Fruit fly (Drosophila melanogaster) whole organism, adult: Measurements from ENCODE around the gene Cep135.

Experiments
- CG11617 ChIP-seq: fragments of 200-800 bp; sonication (Bioruptor generic); optimal IDR thresholded peaks from 2 replicates; lab custom pipeline; 2017; ENCODE audit warnings: mild to moderate bottlenecking, missing biosample characterization, missing genetic modification reagents, missing genetic modification characterization
- CG12768 ChIP-seq: fragments of 200-800 bp; sonication (Bioruptor generic); optimal IDR thresholded peaks from 2 replicates; lab custom pipeline; 2017; ENCODE audit warnings: missing biosample characterization, missing genetic modification characterization, mild to moderate bottlenecking, moderate library complexity, missing genetic modification reagents
- CG14711 ChIP-seq: fragments of 200-800 bp; sonication (Bioruptor generic); optimal IDR thresholded peaks from 2 replicates; lab custom pipeline; 2018; ENCODE audit warnings: missing biosample characterization, mild to moderate bottlenecking, missing genetic modification characterization, moderate library complexity
- CG1620 ChIP-seq: fragments of 200-800 bp; sonication (Bioruptor generic); optimal IDR thresholded peaks from 2 replicates; lab custom pipeline; 2016; ENCODE audit warnings: missing biosample characterization, missing genetic modification characterization
- CG33017 ChIP-seq: fragments of 200-800 bp; sonication (Bioruptor generic); optimal IDR thresholded peaks from 2 replicates; lab custom pipeline; 2018; ENCODE audit warnings: missing biosample characterization, mild to moderate bottlenecking, missing genetic modification characterization, moderate library complexity
- CG5204 ChIP-seq: fragments of 200-800 bp; sonication (Bioruptor generic); optimal IDR thresholded peaks from 2 replicates; lab custom pipeline; 2016; ENCODE audit warnings: missing biosample characterization, missing genetic modification characterization
- CG7045 ChIP-seq: fragments of 200-800 bp; sonication (Bioruptor generic); optimal IDR thresholded peaks from 2 replicates; lab custom pipeline; 2017; ENCODE audit warnings: missing biosample characterization, mild to moderate bottlenecking, missing genetic modification characterization
- CG7101 ChIP-seq: fragments of 200-800 bp; sonication (Bioruptor generic); optimal IDR thresholded peaks from 2 replicates; lab custom pipeline; 2018; ENCODE audit warnings: missing biosample characterization, mild to moderate bottlenecking, missing genetic modification characterization, moderate library complexity
- Clk ChIP-seq: fragments of 200-800 bp; sonication (Bioruptor generic); optimal IDR thresholded peaks from 2 replicates; lab custom pipeline; 2017; ENCODE audit warnings: missing biosample characterization, missing genetic modification characterization
- Crg-1 ChIP-seq: fragments of 200-800 bp; sonication (Bioruptor generic); optimal IDR thresholded peaks from 2 replicates; lab custom pipeline; 2016; ENCODE audit warnings: missing biosample characterization, missing genetic modification characterization
- Hr96 ChIP-seq: fragments of 200-800 bp; sonication (Bioruptor generic); optimal IDR thresholded peaks from 2 replicates; lab custom pipeline; 2016; ENCODE audit warnings: missing biosample characterization, missing genetic modification characterization
- Mnt ChIP-seq: fragments of 200-800 bp; sonication (Bioruptor generic); optimal IDR thresholded peaks from 2 replicates; lab custom pipeline; 2016; ENCODE audit warnings: missing biosample characterization, mild to moderate bottlenecking, missing genetic modification characterization
- bab1 ChIP-seq: fragments of 200-800 bp; sonication (Bioruptor generic); optimal IDR thresholded peaks from 3 replicates; lab custom pipeline; 2019; ENCODE audit warnings: missing biosample characterization, mild to moderate bottlenecking, missing genetic modification characterization, moderate library complexity
- cic ChIP-seq: fragments of 200-800 bp; sonication (Bioruptor generic); optimal IDR thresholded peaks from 2 replicates; lab custom pipeline; 2017; ENCODE audit warnings: missing biosample characterization, mild to moderate bottlenecking, missing genetic modification characterization, moderate library complexity
- kay ChIP-seq: fragments of 200-800 bp; sonication (Bioruptor generic); peaks from one replicate; lab custom pipeline; 2016; ENCODE audit warnings: missing biosample characterization, missing genetic modification characterization, borderline replicate concordance
- ovo ChIP-seq: fragments of 200-800 bp; sonication (Bioruptor generic); optimal IDR thresholded peaks from 2 replicates; lab custom pipeline; 2016; ENCODE audit warnings: missing biosample characterization, missing genetic modification characterization
- pad ChIP-seq: fragments of 200-800 bp; sonication (Bioruptor generic); optimal IDR thresholded peaks from 3 replicates; lab custom pipeline; 2017; ENCODE audit warnings: missing biosample characterization, missing genetic modification characterization, mild to moderate bottlenecking, moderate library complexity, missing genetic modification reagents
- tj ChIP-seq: fragments of 200-800 bp; sonication (Bioruptor generic); optimal IDR thresholded peaks from 3 replicates; lab custom pipeline; 2017; ENCODE audit warnings: missing biosample characterization, mild to moderate bottlenecking, missing genetic modification characterization, moderate library complexity
- toe ChIP-seq: fragments of 200-800 bp; sonication (Bioruptor generic); optimal IDR thresholded peaks from 2 replicates; lab custom pipeline; 2016; ENCODE audit warnings: missing biosample characterization, missing genetic modification characterization

Gene Cep135

dm6 chr3L:15097878-15098520, 18.5 kb upstream of the Cep135 start, which contains the start of gene Ctps:
Gene Ctps (plus strand): TSS chr3L:15097914.
- no peak for TF ChIP-seq CG33017 (tag; lab: Kevin White, UChicago)
- TF ChIP-seq CG5204 (GFP tag; lab: Kevin White, UChicago) = no peak
- no peak for TF ChIP-seq CG7045 (GFP tag; lab: Kevin White, UChicago)
- peak; percentile 95 for TF ChIP-seq kay (GFP tag; lab: Kevin White, UChicago)
- peak; percentile 34 for TF ChIP-seq CG7101 (tag; lab: Kevin White, UChicago)
- TF ChIP-seq CG12768 (GFP tag; lab: Kevin White, UChicago) = peak; percentile 16
- no peak for TF ChIP-seq CG11617 (GFP tag; lab: Kevin White, UChicago)
- TF ChIP-seq ovo = no peak
- TF ChIP-seq bab1 (GFP tag; lab: Kevin White, UChicago) = peak; percentile 51
- TF ChIP-seq Mnt (GFP tag; lab: Kevin White, UChicago) = peak; percentile 61

dm6 chr3L:15098659-15099512, 17.7 kb upstream of the Cep135 start:
- TF ChIP-seq CG14711 (tag; lab: Kevin White, UChicago) (peak; percentile 76), Clk (peak; percentile 50), CG12768 (GFP tag; lab: Kevin White, UChicago) (peak; percentile 80), CG7101 (tag; lab: Kevin White, UChicago) (peak; percentile 91), Mnt (GFP tag; lab: Kevin White, UChicago) (peak; percentile 57), kay (GFP tag; lab: Kevin White, UChicago) (peak; percentile 56), CG7045 (GFP tag; lab: Kevin White, UChicago) (peak; percentile 59), CG5204 (GFP tag; lab: Kevin White, UChicago) (no peak), toe (no peak), Crg-1 (GFP tag; lab: Kevin White, UChicago) (peak; percentile 31), CG11617 (GFP tag; lab: Kevin White, UChicago) (peak; percentile 73), bab1 (GFP tag; lab: Kevin White, UChicago) (peak; percentile 36), CG1620 (GFP tag; lab: Kevin White, UChicago) (no peak), ovo (peak; percentile 6), CG33017 (tag; lab: Kevin White, UChicago) (peak; percentile 92), Hr96 (GFP tag; lab: Kevin White, UChicago) (no peak), pad (GFP tag; lab: Kevin White, UChicago) (peak; percentile 66), tj (GFP tag; lab: Kevin White, UChicago) (peak; percentile 76)

dm6 chr3L:15099541-15099940, 17.0 kb upstream of the Cep135 start:
- TF ChIP-seq Mnt (GFP tag; lab: Kevin White, UChicago) (no peak), CG14711 (tag; lab: Kevin White, UChicago) (no peak), CG33017 (tag; lab: Kevin White, UChicago) (no peak), Crg-1 (GFP tag; lab: Kevin White, UChicago) (no peak), CG12768 (GFP tag; lab: Kevin White, UChicago) (no peak), cic (no peak), bab1 (GFP tag; lab: Kevin White, UChicago) (no peak), Hr96 (GFP tag; lab: Kevin White, UChicago) (no peak), pad (GFP tag; lab: Kevin White, UChicago) (no peak), toe (no peak), ovo (no peak)

dm6 chr3L:15100983-15101382, 15.6 kb upstream of the Cep135 start:
- TF ChIP-seq tj (GFP tag; lab: Kevin White, UChicago) (peak; percentile 93), CG7045 (GFP tag; lab: Kevin White, UChicago) (no peak)

dm6 chr3L:15101639-15102413, 14.7 kb upstream of the Cep135 start:
- no peak for TF ChIP-seq Hr96 (GFP tag; lab: Kevin White, UChicago)
- TF ChIP-seq tj (GFP tag; lab: Kevin White, UChicago) = peak; percentile 86

dm6 chr3L:15102669-15103309, 13.7 kb upstream of the Cep135 start:
- TF ChIP-seq pad (GFP tag; lab: Kevin White, UChicago) = peak; percentile 56
- no peak for TF ChIP-seq CG14711 (tag; lab: Kevin White, UChicago)
